Fruit fly (Drosophila melanogaster): Measurements from ENCODE around the gene CG32264.

CG32264 gene

dm6 chr3L:3706782-3707181 is 99.5 kb downstream of the CG32264 start:
- no peak for TF ChIP-seq CrebA (GFP tag; optimal IDR thresholded peaks at IDR 0.05; ENCODE audit: borderline replicate concordance)
- TF ChIP-seq CG32264 (GFP tag; optimal IDR thresholded peaks at IDR 0.05), result no peak
- TF ChIP-seq Hr83 (GFP tag; optimal IDR thresholded peaks at IDR 0.05; ENCODE audit: poor library complexity, severe bottlenecking), result no peak
- TF ChIP-seq OdsH (GFP tag; optimal IDR thresholded peaks at IDR 0.05), result no peak
- TF ChIP-seq Mio (GFP tag; optimal IDR thresholded peaks at IDR 0.05), result no peak

- TF ChIP-seq rgr (GFP tag; optimal IDR thresholded peaks at IDR 0.05) (no peak), N (GFP tag; optimal IDR thresholded peaks at IDR 0.05) (no peak), fru (GFP tag; optimal IDR thresholded peaks at IDR 0.05) (no peak), psq (GFP tag; optimal IDR thresholded peaks at IDR 0.05) (no peak), brk (GFP tag; optimal IDR thresholded peaks at IDR 0.05) (no peak), dsf (GFP tag; optimal IDR thresholded peaks at IDR 0.05; ENCODE audit: borderline replicate concordance) (no peak), dl (GFP tag; optimal IDR thresholded peaks at IDR 0.05; ENCODE audit: insufficient read depth in 1 of 2, partially characterized antibody in 2 of 2) (no peak), Hr78 (GFP tag; optimal IDR thresholded peaks at IDR 0.05) (no peak), Dif (GFP tag; optimal IDR thresholded peaks at IDR 0.05; ENCODE audit: partially characterized antibody) (no peak), Hnf4 (GFP tag; optimal IDR thresholded peaks at IDR 0.05) (no peak), HLH106 (tag; optimal IDR thresholded peaks at IDR 0.05) (no peak), h (GFP tag; optimal IDR thresholded peaks at IDR 0.05) (no peak), Hr83 (GFP tag; optimal IDR thresholded peaks at IDR 0.05; ENCODE audit: poor library complexity, severe bottlenecking) (no peak), OdsH (GFP tag; optimal IDR thresholded peaks at IDR 0.05) (no peak), sv (GFP tag; optimal IDR thresholded peaks at IDR 0.05) (no peak), GATAd (GFP tag; optimal IDR thresholded peaks at IDR 0.05) (no peak), Jra (GFP tag; optimal IDR thresholded peaks at IDR 0.05) (no peak)
Observed at dm6 chr3L:3705936-3706335, 100.3 kb downstream of the CG32264 start.

dm6 chr3L:3702489-3702888 is 103.8 kb downstream of the CG32264 start:
- TF ChIP-seq h (GFP tag; optimal IDR thresholded peaks at IDR 0.05) (no peak), Mio (GFP tag; optimal IDR thresholded peaks at IDR 0.05) (no peak), OdsH (GFP tag; optimal IDR thresholded peaks at IDR 0.05) (no peak), fru (GFP tag; optimal IDR thresholded peaks at IDR 0.05) (no peak), dl (GFP tag; optimal IDR thresholded peaks at IDR 0.05; ENCODE audit: insufficient read depth in 1 of 2, partially characterized antibody in 2 of 2) (no peak), Hnf4 (GFP tag; optimal IDR thresholded peaks at IDR 0.05) (no peak), pan (optimal IDR thresholded peaks at IDR 0.05) (no peak), br (GFP tag; optimal IDR thresholded peaks at IDR 0.05) (no peak), woc (GFP tag; optimal IDR thresholded peaks at IDR 0.05) (no peak), lola (GFP tag; optimal IDR thresholded peaks at IDR 0.05) (no peak)

dm6 chr3L:3702033-3702432 is 104.2 kb downstream of the CG32264 start:
- no peak for TF ChIP-seq OdsH (GFP tag; optimal IDR thresholded peaks at IDR 0.05)
- no peak for TF ChIP-seq Vsx2 (GFP tag; optimal IDR thresholded peaks at IDR 0.05; ENCODE audit: partially characterized antibody)
- no peak for TF ChIP-seq sv (GFP tag; optimal IDR thresholded peaks at IDR 0.05)
- no peak for TF ChIP-seq Jra (GFP tag; optimal IDR thresholded peaks at IDR 0.05)
- no peak for TF ChIP-seq Hr78 (GFP tag; optimal IDR thresholded peaks at IDR 0.05)
- TF ChIP-seq CG32264 (GFP tag; optimal IDR thresholded peaks at IDR 0.05), result no peak
- TF ChIP-seq Dif (GFP tag; optimal IDR thresholded peaks at IDR 0.05; ENCODE audit: partially characterized antibody), result no peak
- TF ChIP-seq woc (GFP tag; optimal IDR thresholded peaks at IDR 0.05), result no peak
- no peak for TF ChIP-seq Rel (GFP tag; optimal IDR thresholded peaks at IDR 0.05)
- TF ChIP-seq Rel (tag; optimal IDR thresholded peaks at IDR 0.05), result no peak
- TF ChIP-seq fru (GFP tag; optimal IDR thresholded peaks at IDR 0.05), result no peak
- no peak for TF ChIP-seq Dfd (GFP tag; optimal IDR thresholded peaks at IDR 0.05)
- no peak for TF ChIP-seq Abd-B (GFP tag; optimal IDR thresholded peaks at IDR 0.05)
- no peak for TF ChIP-seq dmrt93B (GFP tag; optimal IDR thresholded peaks at IDR 0.05)
- no peak for TF ChIP-seq h (GFP tag; optimal IDR thresholded peaks at IDR 0.05)
- TF ChIP-seq brk (GFP tag; optimal IDR thresholded peaks at IDR 0.05), result no peak

dm6 chr3L:3695379-3695778 is 110.9 kb downstream of the CG32264 start:
- TF ChIP-seq brk (GFP tag; optimal IDR thresholded peaks at IDR 0.05), result peak; percentile 8
- peak; percentile 36 for TF ChIP-seq woc (GFP tag; optimal IDR thresholded peaks at IDR 0.05)
- TF ChIP-seq ey (GFP tag; optimal IDR thresholded peaks at IDR 0.05), result peak; percentile 47
- TF ChIP-seq dl (GFP tag; optimal IDR thresholded peaks at IDR 0.05; ENCODE audit: insufficient read depth in 1 of 2, partially characterized antibody in 2 of 2), result no peak
- TF ChIP-seq Myc (optimal IDR thresholded peaks at IDR 0.05), result no peak
- TF ChIP-seq tai (GFP tag; optimal IDR thresholded peaks at IDR 0.05), result no peak
- no peak for TF ChIP-seq dsf (GFP tag; optimal IDR thresholded peaks at IDR 0.05; ENCODE audit: borderline replicate concordance)
- no peak for TF ChIP-seq Jra (GFP tag; optimal IDR thresholded peaks at IDR 0.05)
- no peak for TF ChIP-seq CG9705 (GFP tag; optimal IDR thresholded peaks at IDR 0.05)
- TF ChIP-seq rgr (GFP tag; optimal IDR thresholded peaks at IDR 0.05), result peak; percentile 47
- peak; percentile 56 for TF ChIP-seq h (GFP tag; optimal IDR thresholded peaks at IDR 0.05)
- peak; percentile 53 for TF ChIP-seq Sp1 (GFP tag; optimal IDR thresholded peaks at IDR 0.05)
- no peak for TF ChIP-seq Hr83 (GFP tag; optimal IDR thresholded peaks at IDR 0.05; ENCODE audit: poor library complexity, severe bottlenecking)
- peak; percentile 39 for TF ChIP-seq OdsH (GFP tag; optimal IDR thresholded peaks at IDR 0.05)
- no peak for TF ChIP-seq usp (GFP tag; optimal IDR thresholded peaks at IDR 0.05)
- TF ChIP-seq dmrt93B (GFP tag; optimal IDR thresholded peaks at IDR 0.05), result peak; percentile 4
- peak; percentile 65 for TF ChIP-seq fru (GFP tag; optimal IDR thresholded peaks at IDR 0.05)
- peak in 1 of 2 experiments; percentile 47 for TF ChIP-seq foxo (GFP tag; optimal IDR thresholded peaks at IDR 0.05)
- no peak for TF ChIP-seq Hr78 (GFP tag; optimal IDR thresholded peaks at IDR 0.05)
- peak; percentile 16 for TF ChIP-seq psq (GFP tag; optimal IDR thresholded peaks at IDR 0.05)
- TF ChIP-seq sv (GFP tag; optimal IDR thresholded peaks at IDR 0.05), result no peak
- TF ChIP-seq pan (optimal IDR thresholded peaks at IDR 0.05), result no peak
- no peak for TF ChIP-seq CrebA (GFP tag; optimal IDR thresholded peaks at IDR 0.05; ENCODE audit: borderline replicate concordance)
- no peak for TF ChIP-seq sage (GFP tag; optimal IDR thresholded peaks at IDR 0.05)
- TF ChIP-seq Hnf4 (GFP tag; optimal IDR thresholded peaks at IDR 0.05), result peak; percentile 9
- TF ChIP-seq GATAd (GFP tag; optimal IDR thresholded peaks at IDR 0.05), result no peak
- TF ChIP-seq Rel (GFP tag; optimal IDR thresholded peaks at IDR 0.05), result no peak
- TF ChIP-seq Rel (tag; optimal IDR thresholded peaks at IDR 0.05), result no peak
